Fruit fly (Drosophila melanogaster): Measurements from ENCODE around the gene CG14223.

Gene CG14223

DNA sequence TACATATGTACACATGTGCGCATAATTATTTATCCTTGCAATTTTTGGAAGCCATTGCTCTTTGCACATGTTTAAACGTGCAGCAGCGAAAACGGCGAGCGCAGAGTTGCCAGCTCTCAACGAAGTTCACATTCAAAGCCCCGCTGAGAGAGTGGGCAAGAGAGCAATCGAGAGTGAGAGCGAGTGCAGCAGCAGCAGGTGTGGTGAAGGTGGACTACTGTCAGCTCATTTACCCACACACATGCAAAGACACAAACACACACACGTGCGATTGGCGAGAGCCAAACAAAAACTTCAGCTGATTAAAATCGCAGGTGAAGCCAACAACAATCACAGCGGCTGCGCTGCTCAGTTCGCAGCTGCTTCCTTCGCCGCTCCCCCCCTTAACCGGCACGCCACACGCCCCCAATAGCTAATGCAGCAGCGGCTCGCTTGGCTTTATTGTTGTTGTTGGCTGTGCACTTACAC, 32.4 kb downstream of the CG14223 start:
- TF ChIP-seq foxo (GFP tag; optimal IDR thresholded peaks at IDR 0.05) (no peak), Sp1 (GFP tag; optimal IDR thresholded peaks at IDR 0.05) (peak; percentile 4), Dif (GFP tag; optimal IDR thresholded peaks at IDR 0.05; ENCODE audit: partially characterized antibody) (peak; percentile 91), N (GFP tag; optimal IDR thresholded peaks at IDR 0.05) (peak; percentile 83), dmrt93B (GFP tag; optimal IDR thresholded peaks at IDR 0.05) (no peak), h (GFP tag; optimal IDR thresholded peaks at IDR 0.05) (no peak), jim (GFP tag; optimal IDR thresholded peaks at IDR 0.05) (no peak), psq (GFP tag; optimal IDR thresholded peaks at IDR 0.05) (peak; percentile 33), dl (GFP tag; optimal IDR thresholded peaks at IDR 0.05; ENCODE audit: insufficient read depth in 1 of 2, partially characterized antibody in 2 of 2) (peak in 1 of 2 experiments; percentile 76), fru (GFP tag; optimal IDR thresholded peaks at IDR 0.05) (peak; percentile 42)

DNA sequence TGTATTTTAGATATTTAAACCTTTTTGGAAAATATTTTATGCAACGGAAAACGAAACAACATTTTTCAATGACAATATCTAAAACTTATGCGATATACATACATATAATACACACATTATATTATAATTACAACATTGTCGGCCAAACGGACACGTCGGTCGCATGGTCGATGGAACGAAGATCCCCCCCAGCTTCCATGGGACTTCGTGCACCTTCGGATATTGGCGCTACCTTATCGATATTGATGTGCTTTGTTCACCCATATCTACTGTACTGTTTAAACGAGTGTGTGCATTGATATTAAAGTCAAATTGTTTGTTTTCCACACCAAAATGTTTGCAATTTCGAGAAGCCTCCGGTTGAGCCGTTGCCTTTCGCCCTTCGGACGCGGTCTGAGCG, 38.4 kb downstream of the CG14223 start, which contains the start of gene CG14212:
Gene CG14212, plus strand, starts transcription at position 301 of the 400 bp plus-strand sequence.
- no peak for TF ChIP-seq dl (GFP tag; optimal IDR thresholded peaks at IDR 0.05; ENCODE audit: insufficient read depth in 1 of 2, partially characterized antibody in 2 of 2)
- TF ChIP-seq CG9705 (GFP tag; optimal IDR thresholded peaks at IDR 0.05) = no peak
- no peak for TF ChIP-seq br (GFP tag; optimal IDR thresholded peaks at IDR 0.05)
- no peak for TF ChIP-seq Abd-B (GFP tag; optimal IDR thresholded peaks at IDR 0.05)
- TF ChIP-seq rgr (GFP tag; optimal IDR thresholded peaks at IDR 0.05) = no peak
- no peak for TF ChIP-seq Dif (GFP tag; optimal IDR thresholded peaks at IDR 0.05; ENCODE audit: partially characterized antibody)
- no peak for TF ChIP-seq CG32264 (GFP tag; optimal IDR thresholded peaks at IDR 0.05)
- TF ChIP-seq h (GFP tag; optimal IDR thresholded peaks at IDR 0.05) = no peak
- no peak for TF ChIP-seq jim (GFP tag; optimal IDR thresholded peaks at IDR 0.05)

DNA sequence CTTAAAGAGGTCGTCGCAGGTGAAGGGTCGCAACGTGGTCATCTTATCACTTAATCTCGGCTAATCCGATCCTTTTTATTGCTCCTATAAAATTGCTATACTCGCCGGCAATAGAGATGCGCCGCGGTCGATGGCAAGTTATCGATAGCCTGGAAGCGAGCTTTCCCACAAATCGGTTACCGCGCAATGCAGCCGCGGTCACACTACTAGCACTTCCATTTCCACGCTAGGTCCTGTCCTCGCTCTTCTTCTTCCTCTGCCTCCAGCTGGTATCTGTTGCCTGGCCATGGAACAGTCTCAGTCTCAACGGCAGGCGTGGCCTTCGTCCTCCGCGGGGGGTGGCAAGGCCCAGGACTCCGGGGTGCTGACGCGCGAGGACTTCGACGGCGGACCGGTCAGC, 40.8 kb downstream of the CG14223 start, which contains the start of the genes Naa20A and MKP-4:
Gene Naa20A, minus strand, starts transcription at position 151 of the 400 bp plus-strand sequence.
Gene MKP-4, plus strand, starts transcription at position 191 of the 400 bp plus-strand sequence.
- TF ChIP-seq jim (GFP tag; optimal IDR thresholded peaks at IDR 0.05) (no peak), N (GFP tag; optimal IDR thresholded peaks at IDR 0.05) (no peak), h (GFP tag; optimal IDR thresholded peaks at IDR 0.05) (no peak), foxo (GFP tag; optimal IDR thresholded peaks at IDR 0.05) (no peak), Hnf4 (GFP tag; optimal IDR thresholded peaks at IDR 0.05) (no peak), rgr (GFP tag; optimal IDR thresholded peaks at IDR 0.05) (no peak), Vsx2 (GFP tag; optimal IDR thresholded peaks at IDR 0.05; ENCODE audit: partially characterized antibody) (no peak), usp (GFP tag; optimal IDR thresholded peaks at IDR 0.05) (no peak), Dfd (GFP tag; optimal IDR thresholded peaks at IDR 0.05) (no peak), dsf (GFP tag; optimal IDR thresholded peaks at IDR 0.05; ENCODE audit: borderline replicate concordance) (no peak), lola (GFP tag; optimal IDR thresholded peaks at IDR 0.05) (no peak), pan (optimal IDR thresholded peaks at IDR 0.05) (no peak), CG32264 (GFP tag; optimal IDR thresholded peaks at IDR 0.05) (no peak), Jra (GFP tag; optimal IDR thresholded peaks at IDR 0.05) (no peak), Myc (optimal IDR thresholded peaks at IDR 0.05) (no peak), Hr83 (GFP tag; optimal IDR thresholded peaks at IDR 0.05; ENCODE audit: poor library complexity, severe bottlenecking) (no peak), tai (GFP tag; optimal IDR thresholded peaks at IDR 0.05) (no peak), CrebA (GFP tag; optimal IDR thresholded peaks at IDR 0.05; ENCODE audit: borderline replicate concordance) (no peak)

dm6 chrX:19621145-19621544, 42.6 kb downstream of the CG14223 start, which contains the start of gene CG14221:
TSS of gene CG14221 (minus strand) at chrX:19621245.
- TF ChIP-seq CrebA (GFP tag; optimal IDR thresholded peaks at IDR 0.05; ENCODE audit: borderline replicate concordance) = no peak
- no peak for TF ChIP-seq Rel (GFP tag; optimal IDR thresholded peaks at IDR 0.05)
- TF ChIP-seq Rel (tag; optimal IDR thresholded peaks at IDR 0.05) = no peak
- no peak for TF ChIP-seq dsf (GFP tag; optimal IDR thresholded peaks at IDR 0.05; ENCODE audit: borderline replicate concordance)
- no peak for TF ChIP-seq lola (GFP tag; optimal IDR thresholded peaks at IDR 0.05)
- TF ChIP-seq brk (GFP tag; optimal IDR thresholded peaks at IDR 0.05) = no peak
- TF ChIP-seq Hnf4 (GFP tag; optimal IDR thresholded peaks at IDR 0.05) = no peak
- TF ChIP-seq sv (GFP tag; optimal IDR thresholded peaks at IDR 0.05) = no peak
- TF ChIP-seq rgr (GFP tag; optimal IDR thresholded peaks at IDR 0.05) = no peak
- TF ChIP-seq sage (GFP tag; optimal IDR thresholded peaks at IDR 0.05) = no peak
- TF ChIP-seq Vsx2 (GFP tag; optimal IDR thresholded peaks at IDR 0.05; ENCODE audit: partially characterized antibody) = no peak
- TF ChIP-seq ey (GFP tag; optimal IDR thresholded peaks at IDR 0.05) = no peak
- no peak for TF ChIP-seq OdsH (GFP tag; optimal IDR thresholded peaks at IDR 0.05)
- no peak for TF ChIP-seq Hr83 (GFP tag; optimal IDR thresholded peaks at IDR 0.05; ENCODE audit: poor library complexity, severe bottlenecking)
- TF ChIP-seq br (GFP tag; optimal IDR thresholded peaks at IDR 0.05) = no peak
- no peak for TF ChIP-seq usp (GFP tag; optimal IDR thresholded peaks at IDR 0.05)
- TF ChIP-seq tai (GFP tag; optimal IDR thresholded peaks at IDR 0.05) = no peak

All from whole organism, wandering third instar larva.